Fruit fly (Drosophila melanogaster) whole organism, embryonic: Measurements from ENCODE around the gene egh.

Experiments
- BEAF-32 ChIP-seq: fragments of 200-800 bp; sonication (Bioruptor generic); optimal IDR thresholded peaks from 3 replicates; lab custom pipeline; 2017; ENCODE audit warnings: missing biosample characterization, missing genetic modification characterization, mild to moderate bottlenecking, moderate library complexity, missing genetic modification reagents
- CG10321 ChIP-seq: fragments of 200-800 bp; sonication (Bioruptor generic); IDR thresholded peaks from 2 replicates; pipeline ENCODE4 v1.3.6; 2022; ENCODE audit warnings: missing biosample characterization, missing genetic modification characterization
- CG13287 ChIP-seq: fragments of 200-800 bp; sonication (Bioruptor generic); IDR thresholded peaks from 2 replicates; pipeline ENCODE4 v1.3.6; 2022; ENCODE audit warnings: missing biosample characterization, missing genetic modification characterization; ENCODE audit not compliant: partially characterized antibody
- CG14667 ChIP-seq: fragments of 200-800 bp; sonication (Bioruptor generic); IDR thresholded peaks from 2 replicates; pipeline ENCODE4 v1.3.6; 2022; ENCODE audit warnings: missing biosample characterization, missing genetic modification characterization
- CG17361 ChIP-seq: fragments of 200-800 bp; sonication (Bioruptor generic); IDR thresholded peaks from 3 replicates; pipeline ENCODE4 v1.3.6; 2022; ENCODE audit warnings: missing biosample characterization, missing genetic modification characterization
- CG2116 ChIP-seq: fragments of 200-800 bp; sonication (Bioruptor generic); optimal IDR thresholded peaks from 3 replicates; lab custom pipeline; 2018; ENCODE audit warnings: missing biosample characterization, mild to moderate bottlenecking, missing genetic modification characterization
- CG31441 ChIP-seq: fragments of 200-800 bp; sonication (Bioruptor generic); IDR thresholded peaks from 2 replicates; pipeline ENCODE4 v1.3.6; 2022; ENCODE audit warnings: missing biosample characterization, missing genetic modification characterization
- CG4617 ChIP-seq: fragments of 200-800 bp; sonication (Bioruptor generic); optimal IDR thresholded peaks from 3 replicates; lab custom pipeline; 2016; ENCODE audit warnings: missing biosample characterization, missing genetic modification characterization, borderline replicate concordance
- CG5180 ChIP-seq: fragments of 200-800 bp; sonication (Bioruptor generic); optimal IDR thresholded peaks from 3 replicates; lab custom pipeline; 2017; ENCODE audit warnings: missing biosample characterization, missing genetic modification characterization, mild to moderate bottlenecking, moderate library complexity, missing genetic modification reagents
- CG5245 ChIP-seq: fragments of 200-800 bp; sonication (Bioruptor generic); optimal IDR thresholded peaks from 3 replicates; lab custom pipeline; 2016; ENCODE audit warnings: missing biosample characterization, missing genetic modification characterization
- CG6765 ChIP-seq: fragments of 200-800 bp; sonication (Bioruptor generic); optimal IDR thresholded peaks from 3 replicates; lab custom pipeline; 2017; ENCODE audit warnings: missing biosample characterization, mild to moderate bottlenecking, missing genetic modification characterization
- CG7839 ChIP-seq: fragments of 200-800 bp; sonication (Bioruptor generic); optimal IDR thresholded peaks from 3 replicates; lab custom pipeline; 2018; ENCODE audit warnings: missing biosample characterization, mild to moderate bottlenecking, missing genetic modification characterization, moderate library complexity
- CG9215 ChIP-seq: fragments of 200-800 bp; sonication (Bioruptor generic); IDR thresholded peaks from 2 replicates; pipeline ENCODE4 v1.3.6; 2022; ENCODE audit warnings: missing biosample characterization, missing genetic modification characterization
- CG9797 ChIP-seq: fragments of 200-800 bp; sonication (Bioruptor generic); optimal IDR thresholded peaks from 3 replicates; lab custom pipeline; 2018; ENCODE audit warnings: missing biosample characterization, mild to moderate bottlenecking, missing genetic modification characterization
- E2f2 ChIP-seq: fragments of 200-800 bp; sonication (Bioruptor generic); IDR thresholded peaks from 2 replicates; pipeline ENCODE4 v1.3.6; 2022; ENCODE audit warnings: missing biosample characterization, missing genetic modification characterization
- Ets97D ChIP-seq: fragments of 200-800 bp; sonication (Bioruptor generic); optimal IDR thresholded peaks from 3 replicates; lab custom pipeline; 2016; ENCODE audit warnings: missing biosample characterization, missing genetic modification characterization
- Lhr ChIP-seq: fragments of 200-800 bp; sonication (Bioruptor generic); optimal IDR thresholded peaks from 3 replicates; lab custom pipeline; 2017; ENCODE audit warnings: mild to moderate bottlenecking, missing biosample characterization, missing genetic modification reagents, missing genetic modification characterization
- MBD-R2 ChIP-seq: fragments of 200-800 bp; sonication (Bioruptor generic); IDR thresholded peaks from 2 replicates; pipeline ENCODE4 v1.3.6; 2022; ENCODE audit warnings: missing biosample characterization, missing genetic modification characterization
- MESR4 ChIP-seq: fragments of 200-800 bp; sonication (Bioruptor generic); optimal IDR thresholded peaks from 2 replicates; lab custom pipeline; 2018; ENCODE audit warnings: missing biosample characterization, mild to moderate bottlenecking, missing genetic modification characterization, moderate library complexity
- Med ChIP-seq: fragments of 200-800 bp; sonication (Bioruptor generic); peaks from one replicate; lab custom pipeline; 2016; ENCODE audit warnings: missing biosample characterization, missing genetic modification characterization, mild to moderate bottlenecking, inconsistent platforms, moderate library complexity
- Myb ChIP-seq: fragments of 200-800 bp; sonication (Bioruptor generic); optimal IDR thresholded peaks from 2 replicates; lab custom pipeline; 2016; ENCODE audit warnings: missing biosample characterization, missing genetic modification characterization
- NC2α ChIP-seq: fragments of 200-800 bp; sonication (Bioruptor generic); optimal IDR thresholded peaks from 2 replicates; lab custom pipeline; 2016; ENCODE audit warnings: missing biosample characterization, missing genetic modification characterization
- Poxn ChIP-seq: fragments of 200-800 bp; sonication (Bioruptor generic); IDR thresholded peaks from 2 replicates; pipeline ENCODE4 v1.3.6; 2022; ENCODE audit warnings: missing biosample characterization, missing genetic modification characterization
- Sin3A ChIP-seq: fragments of >200 bp; optimal IDR thresholded peaks from 2 replicates; lab custom pipeline; 2018
- Sry-δ ChIP-seq: fragments of 200-800 bp; sonication (Bioruptor generic); optimal IDR thresholded peaks from 2 replicates; lab custom pipeline; 2016; ENCODE audit warnings: missing biosample characterization, missing genetic modification characterization
- Tbp ChIP-seq: fragments of >200 bp; optimal IDR thresholded peaks from 2 replicates; lab custom pipeline; 2018; ENCODE audit warnings: missing biosample characterization, missing genetic modification characterization
- Vsx1 ChIP-seq: fragments of 200-800 bp; sonication (Bioruptor generic); optimal IDR thresholded peaks from 2 replicates; lab custom pipeline; 2017; ENCODE audit warnings: missing biosample characterization, mild to moderate bottlenecking, missing genetic modification characterization, missing genetic modification reagents
- abd-A ChIP-seq: fragments of 200-800 bp; sonication (Bioruptor generic); optimal IDR thresholded peaks from 3 replicates; lab custom pipeline; 2019; ENCODE audit warnings: missing biosample characterization, mild to moderate bottlenecking, missing genetic modification characterization, moderate library complexity
- amos ChIP-seq: fragments of 200-800 bp; sonication (Bioruptor generic); IDR thresholded peaks from 2 replicates; pipeline ENCODE4 v1.3.6; 2022; ENCODE audit warnings: missing biosample characterization, missing genetic modification characterization; ENCODE audit not compliant: partially characterized antibody
- ara ChIP-seq: fragments of 200-800 bp; sonication (Bioruptor generic); IDR thresholded peaks from 2 replicates; pipeline ENCODE4 v1.3.6; 2022; ENCODE audit warnings: missing biosample characterization, missing genetic modification characterization
- ase ChIP-seq: fragments of 200-800 bp; sonication (Bioruptor generic); IDR thresholded peaks from 3 replicates; pipeline ENCODE4 v1.3.6; 2022; ENCODE audit warnings: missing biosample characterization, missing genetic modification characterization
- crc ChIP-seq: fragments of 200-800 bp; sonication (Bioruptor generic); optimal IDR thresholded peaks from 2 replicates; lab custom pipeline; 2016; ENCODE audit warnings: missing biosample characterization, missing genetic modification characterization
- cwo ChIP-seq: fragments of 200-800 bp; sonication (Bioruptor generic); optimal IDR thresholded peaks from 3 replicates; lab custom pipeline; 2017; ENCODE audit warnings: missing biosample characterization, missing genetic modification characterization, mild to moderate bottlenecking, moderate library complexity, missing genetic modification reagents
- fru ChIP-seq: fragments of >200 bp; optimal IDR thresholded peaks from 2 replicates; lab custom pipeline; 2017
- gfzf ChIP-seq: fragments of 200-800 bp; sonication (Bioruptor generic); optimal IDR thresholded peaks from 2 replicates; lab custom pipeline; 2016; ENCODE audit warnings: missing biosample characterization, mild to moderate bottlenecking, missing genetic modification characterization, moderate library complexity
- gt ChIP-seq: fragments of 200-800 bp; sonication (Bioruptor generic); IDR thresholded peaks from 2 replicates; pipeline ENCODE4 v1.3.6; 2022; ENCODE audit warnings: missing biosample characterization, missing genetic modification characterization
- ham ChIP-seq: fragments of 200-800 bp; sonication (Bioruptor generic); IDR thresholded peaks from 2 replicates; pipeline ENCODE4 v1.3.6; 2022; ENCODE audit warnings: missing biosample characterization, missing genetic modification characterization
- ind ChIP-seq: fragments of 200-800 bp; sonication (Bioruptor generic); optimal IDR thresholded peaks from 3 replicates; lab custom pipeline; 2016; ENCODE audit warnings: missing biosample characterization, missing genetic modification characterization
- insv ChIP-seq, 2 experiments: fragments of 200-800 bp; sonication (Bioruptor generic); optimal IDR thresholded peaks; 3 replicates each; lab custom pipeline; 2016 to 2018; ENCODE audit warnings: missing biosample characterization in 2 of 2, missing genetic modification characterization in 2 of 2
- mam ChIP-seq: fragments of 200-800 bp; sonication (Bioruptor generic); optimal IDR thresholded peaks from 3 replicates; lab custom pipeline; 2016; ENCODE audit warnings: missing biosample characterization, missing genetic modification characterization
- nmo ChIP-seq: fragments of 200-800 bp; sonication (Bioruptor generic); optimal IDR thresholded peaks from 2 replicates; lab custom pipeline; 2018; ENCODE audit warnings: missing biosample characterization, mild to moderate bottlenecking, missing genetic modification characterization, moderate library complexity
- phol ChIP-seq: fragments of 200-800 bp; sonication (Bioruptor generic); optimal IDR thresholded peaks from 3 replicates; lab custom pipeline; 2018; ENCODE audit warnings: missing biosample characterization, mild to moderate bottlenecking, missing genetic modification characterization, moderate library complexity
- pzg ChIP-seq: fragments of 200-800 bp; sonication (Bioruptor generic); optimal IDR thresholded peaks from 3 replicates; lab custom pipeline; 2018; ENCODE audit warnings: missing biosample characterization, mild to moderate bottlenecking, missing genetic modification characterization, moderate library complexity
- row ChIP-seq: fragments of 200-800 bp; sonication (Bioruptor generic); IDR thresholded peaks from 3 replicates; pipeline ENCODE4 v1.3.6; 2022; ENCODE audit warnings: missing biosample characterization, missing genetic modification characterization
- salm ChIP-seq: fragments of 200-800 bp; sonication (Bioruptor generic); optimal IDR thresholded peaks from 2 replicates; lab custom pipeline; 2018; ENCODE audit warnings: missing biosample characterization, mild to moderate bottlenecking, missing genetic modification characterization
- stwl ChIP-seq: fragments of 200-800 bp; sonication (Bioruptor generic); optimal IDR thresholded peaks from 3 replicates; lab custom pipeline; 2018; ENCODE audit warnings: missing biosample characterization, mild to moderate bottlenecking, missing genetic modification characterization, moderate library complexity
- tio ChIP-seq: fragments of 200-800 bp; sonication (Bioruptor generic); optimal IDR thresholded peaks from 2 replicates; lab custom pipeline; 2017; ENCODE audit warnings: missing biosample characterization, missing genetic modification characterization, inconsistent platforms
- zen2 ChIP-seq: fragments of 200-800 bp; sonication (Bioruptor generic); IDR thresholded peaks from 3 replicates; pipeline ENCODE4 v1.3.6; 2022; ENCODE audit warnings: missing biosample characterization, missing genetic modification characterization; ENCODE audit not compliant: partially characterized antibody

Gene egh

dm6 chrX:2585055-2585715 lies 3.1 kb upstream of the egh start, which contains the start of gene CG13760 (continued):
- peak; percentile 55 for TF ChIP-seq MBD-R2 (GFP tag; lab: Robert Waterston, UW)
- no peak for TF ChIP-seq ase (GFP tag; lab: Robert Waterston, UW)
- peak; percentile 5 for TF ChIP-seq CG7839 (tag; lab: Kevin White, UChicago)
- no peak for TF ChIP-seq ham (GFP tag; lab: Robert Waterston, UW)
- peak in 1 of 2 experiments; percentile 88 for TF ChIP-seq insv (GFP tag; optimal IDR thresholded peaks at IDR 0.05; lab: Kevin White, UChicago)
- no peak for TF ChIP-seq gt (GFP tag; lab: Robert Waterston, UW)
- TF ChIP-seq ind = peak; percentile 6
- peak; percentile 30 for TF ChIP-seq nmo (GFP tag; lab: Kevin White, UChicago)
- peak; percentile 46 for TF ChIP-seq Med (GFP tag; lab: Kevin White, UChicago)
- no peak for TF ChIP-seq CG5180 (GFP tag; lab: Kevin White, UChicago)
- TF ChIP-seq CG9797 (GFP tag; lab: Kevin White, UChicago) = no peak
- no peak for TF ChIP-seq CG14667 (GFP tag; lab: Robert Waterston, UW)

- TF ChIP-seq CG9797 (GFP tag; lab: Kevin White, UChicago) (peak; percentile 67), amos (GFP tag; lab: Robert Waterston, UW) (0 out of 2 replicates have a peak, but pooled peaks have one; percentile 27), CG9215 (GFP tag; lab: Robert Waterston, UW) (0 out of 2 replicates have a peak, but pooled peaks have one; percentile 5), NC2α (no peak), fru (lab: Kevin White, UChicago) (no peak), MESR4 (peak; percentile 61), Poxn (GFP tag; lab: Robert Waterston, UW) (no peak), Ets97D (GFP tag; lab: Kevin White, UChicago) (peak; percentile 50), pzg (GFP tag; lab: Kevin White, UChicago) (peak; percentile 45), abd-A (tag; lab: Kevin White, UChicago) (no peak), zen2 (GFP tag; lab: Robert Waterston, UW) (no peak), BEAF-32 (GFP tag; lab: Kevin White, UChicago) (peak; percentile 48), Myb (GFP tag; lab: Kevin White, UChicago) (peak; percentile 67), CG2116 (GFP tag; lab: Kevin White, UChicago) (peak; percentile 75), cwo (GFP tag; lab: Kevin White, UChicago) (no peak), CG5245 (GFP tag; lab: Kevin White, UChicago) (no peak), Lhr (GFP tag; lab: Kevin White, UChicago) (peak; percentile 31), stwl (tag; lab: Kevin White, UChicago) (peak; percentile 40), row (GFP tag; lab: Robert Waterston, UW) (0 out of 3 replicates have a peak, but pooled peaks have one; percentile 9), gfzf (GFP tag; lab: Kevin White, UChicago) (peak; percentile 83), CG10321 (GFP tag; lab: Robert Waterston, UW) (no peak), crc (GFP tag; lab: Kevin White, UChicago) (no peak), CG17361 (GFP tag; lab: Robert Waterston, UW) (0 out of 3 replicates have a peak, but pooled peaks have one; percentile 19), phol (tag; lab: Kevin White, UChicago) (peak; percentile 2), salm (tag; lab: Kevin White, UChicago) (no peak), Sin3A (lab: Kevin White, UChicago) (peak; percentile 68), CG4617 (GFP tag; lab: Kevin White, UChicago) (peak; percentile 25), Tbp (GFP tag; lab: Kevin White, UChicago) (peak; percentile 42), Sry-δ (GFP tag; lab: Kevin White, UChicago) (peak; percentile 38), CG6765 (GFP tag; lab: Kevin White, UChicago) (no peak), MBD-R2 (GFP tag; lab: Robert Waterston, UW) (peak; percentile 24; the same call in 1 of the 2 replicates), mam (GFP tag; lab: Kevin White, UChicago) (peak; percentile 4), E2f2 (GFP tag; lab: Robert Waterston, UW) (peak; percentile 46; the same call in 1 of the 2 replicates), Vsx1 (GFP tag; lab: Kevin White, UChicago) (no peak), CG31441 (GFP tag; lab: Robert Waterston, UW) (no peak), ara (GFP tag; lab: Robert Waterston, UW) (no peak), tio (no peak), CG13287 (peak; percentile 21; the same call in 1 of the 2 replicates)
These were observed 2.6 kb upstream of the egh start, which contains the start of gene wds for dm6 chrX:2585716-2586082. Gene wds, plus strand, starts transcription at chrX:2585980.
